Worm (Caenorhabditis elegans) whole organism, L4/young adult: ENCODE measurements around the gene K02E10.5.

ENCODE experiments used
- W03F9.2 ChIP-seq: fragments of 150-350 bp; optimal IDR thresholded peaks from 2 replicates; lab custom pipeline; 2014; ENCODE audit warnings: missing biosample characterization, missing genetic modification characterization
- dao-5 ChIP-seq: sonication (generic microtip); optimal IDR thresholded peaks from 2 replicates; lab custom pipeline; 2016; ENCODE audit warnings: missing genotype, missing genetic modification characterization, moderate library complexity, missing compliant biosample characterization
- him-1 ChIP-seq: sonication (generic microtip); optimal IDR thresholded peaks from 2 replicates; lab custom pipeline; 2016; ENCODE audit warnings: missing genotype, missing genetic modification reagents, missing genetic modification characterization, missing compliant biosample characterization

ce11 chrX:2478823-2479222, at the start of gene K02E10.5:
- TF ChIP-seq W03F9.2 (tag; lab: Kevin White, UChicago) (no peak), him-1 (no peak), dao-5 (tag; lab: Kevin White, UChicago) (no peak)
